Fruit fly (Drosophila melanogaster) Kc167 (cell line): ENCODE measurements around the gene eIF4E1.

Experiments used
- Sin3A ChIP-seq: fragments of >200 bp; optimal IDR thresholded peaks from 2 replicates; lab custom pipeline; 2018; ENCODE audit warnings: missing external identifiers
- h ChIP-seq: fragments of >200 bp; optimal IDR thresholded peaks from 3 replicates; lab custom pipeline; 2018; ENCODE audit warnings: missing external identifiers
- psq ChIP-seq: fragments of >200 bp; optimal IDR thresholded peaks from 2 replicates; lab custom pipeline; 2017; ENCODE audit warnings: missing external identifiers

DNA sequence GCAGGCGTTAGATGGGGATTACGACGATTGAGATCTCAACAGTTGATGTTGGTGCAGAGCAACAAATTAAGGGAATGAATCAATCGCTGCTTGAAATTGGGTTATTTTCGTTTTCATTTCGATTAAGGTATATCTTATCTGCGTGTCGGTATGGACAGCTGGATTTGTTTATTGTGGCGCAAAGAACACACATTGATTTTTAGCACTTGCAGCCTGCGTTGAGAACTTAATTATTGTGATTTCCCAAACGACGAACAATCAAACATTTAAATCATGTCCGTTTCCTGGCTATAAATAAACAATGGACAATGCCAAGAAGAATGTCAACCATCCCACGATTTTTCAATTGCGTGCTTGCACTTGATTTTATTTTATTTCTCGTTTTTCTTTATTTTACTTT is 4.2 kb downstream of the eIF4E1 start:
- TF ChIP-seq psq = no peak
- TF ChIP-seq Sin3A (lab: Kevin White, UChicago) = no peak
- no peak for TF ChIP-seq h (lab: Kevin White, UChicago)
